Fruit fly (Drosophila melanogaster): ENCODE data around the gene Ravus.

DNA sequence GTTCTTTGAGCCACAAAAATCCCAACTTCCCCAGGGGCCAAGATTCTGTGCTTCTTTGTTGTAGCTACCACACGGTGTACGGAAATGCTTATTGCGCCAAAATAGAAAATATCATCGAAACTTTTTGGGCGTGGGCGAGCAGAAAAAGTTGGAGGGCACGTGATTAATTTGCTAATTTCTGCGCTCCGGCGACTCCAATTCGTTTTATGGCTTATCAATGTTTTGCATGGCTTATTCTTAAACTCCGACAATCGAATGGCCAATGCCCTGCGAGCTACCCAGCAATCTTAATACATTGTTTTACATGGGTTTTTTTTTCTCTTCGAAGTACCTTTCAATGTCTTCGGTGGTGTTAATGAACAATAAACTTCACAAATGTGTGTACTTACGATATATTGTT, 11.6 kb upstream of the Ravus start:
- TF ChIP-seq Hr83 (GFP tag; optimal IDR thresholded peaks at IDR 0.05; ENCODE audit: poor library complexity, severe bottlenecking) (no peak), Vsx2 (GFP tag; optimal IDR thresholded peaks at IDR 0.05; ENCODE audit: partially characterized antibody) (no peak)
